Fruit fly (Drosophila melanogaster) whole organism, adult: ENCODE data around the gene CG13082.

Experiments
- CG11617 ChIP-seq: fragments of 200-800 bp; sonication (Bioruptor generic); optimal IDR thresholded peaks from 2 replicates; lab custom pipeline; 2017; ENCODE audit warnings: mild to moderate bottlenecking, missing biosample characterization, missing genetic modification reagents, missing genetic modification characterization
- CG12768 ChIP-seq: fragments of 200-800 bp; sonication (Bioruptor generic); optimal IDR thresholded peaks from 2 replicates; lab custom pipeline; 2017; ENCODE audit warnings: missing biosample characterization, missing genetic modification characterization, mild to moderate bottlenecking, moderate library complexity, missing genetic modification reagents
- CG14711 ChIP-seq: fragments of 200-800 bp; sonication (Bioruptor generic); optimal IDR thresholded peaks from 2 replicates; lab custom pipeline; 2018; ENCODE audit warnings: missing biosample characterization, mild to moderate bottlenecking, missing genetic modification characterization, moderate library complexity
- CG1620 ChIP-seq: fragments of 200-800 bp; sonication (Bioruptor generic); optimal IDR thresholded peaks from 2 replicates; lab custom pipeline; 2016; ENCODE audit warnings: missing biosample characterization, missing genetic modification characterization
- CG33017 ChIP-seq: fragments of 200-800 bp; sonication (Bioruptor generic); optimal IDR thresholded peaks from 2 replicates; lab custom pipeline; 2018; ENCODE audit warnings: missing biosample characterization, mild to moderate bottlenecking, missing genetic modification characterization, moderate library complexity
- CG5204 ChIP-seq: fragments of 200-800 bp; sonication (Bioruptor generic); optimal IDR thresholded peaks from 2 replicates; lab custom pipeline; 2016; ENCODE audit warnings: missing biosample characterization, missing genetic modification characterization
- CG7045 ChIP-seq: fragments of 200-800 bp; sonication (Bioruptor generic); optimal IDR thresholded peaks from 2 replicates; lab custom pipeline; 2017; ENCODE audit warnings: missing biosample characterization, mild to moderate bottlenecking, missing genetic modification characterization
- CG7101 ChIP-seq: fragments of 200-800 bp; sonication (Bioruptor generic); optimal IDR thresholded peaks from 2 replicates; lab custom pipeline; 2018; ENCODE audit warnings: missing biosample characterization, mild to moderate bottlenecking, missing genetic modification characterization, moderate library complexity
- Clk ChIP-seq: fragments of 200-800 bp; sonication (Bioruptor generic); optimal IDR thresholded peaks from 2 replicates; lab custom pipeline; 2017; ENCODE audit warnings: missing biosample characterization, missing genetic modification characterization
- Crg-1 ChIP-seq: fragments of 200-800 bp; sonication (Bioruptor generic); optimal IDR thresholded peaks from 2 replicates; lab custom pipeline; 2016; ENCODE audit warnings: missing biosample characterization, missing genetic modification characterization
- Hr96 ChIP-seq: fragments of 200-800 bp; sonication (Bioruptor generic); optimal IDR thresholded peaks from 2 replicates; lab custom pipeline; 2016; ENCODE audit warnings: missing biosample characterization, missing genetic modification characterization
- Mnt ChIP-seq: fragments of 200-800 bp; sonication (Bioruptor generic); optimal IDR thresholded peaks from 2 replicates; lab custom pipeline; 2016; ENCODE audit warnings: missing biosample characterization, mild to moderate bottlenecking, missing genetic modification characterization
- bab1 ChIP-seq: fragments of 200-800 bp; sonication (Bioruptor generic); optimal IDR thresholded peaks from 3 replicates; lab custom pipeline; 2019; ENCODE audit warnings: missing biosample characterization, mild to moderate bottlenecking, missing genetic modification characterization, moderate library complexity
- cic ChIP-seq: fragments of 200-800 bp; sonication (Bioruptor generic); optimal IDR thresholded peaks from 2 replicates; lab custom pipeline; 2017; ENCODE audit warnings: missing biosample characterization, mild to moderate bottlenecking, missing genetic modification characterization, moderate library complexity
- cnc ChIP-seq, 2 experiments: fragments of >200 bp; optimal IDR thresholded peaks; 2 replicates each; lab custom pipeline; 2017
- kay ChIP-seq: fragments of 200-800 bp; sonication (Bioruptor generic); peaks from one replicate; lab custom pipeline; 2016; ENCODE audit warnings: missing biosample characterization, missing genetic modification characterization, borderline replicate concordance
- ovo ChIP-seq: fragments of 200-800 bp; sonication (Bioruptor generic); optimal IDR thresholded peaks from 2 replicates; lab custom pipeline; 2016; ENCODE audit warnings: missing biosample characterization, missing genetic modification characterization
- pad ChIP-seq: fragments of 200-800 bp; sonication (Bioruptor generic); optimal IDR thresholded peaks from 3 replicates; lab custom pipeline; 2017; ENCODE audit warnings: missing biosample characterization, missing genetic modification characterization, mild to moderate bottlenecking, moderate library complexity, missing genetic modification reagents
- tj ChIP-seq: fragments of 200-800 bp; sonication (Bioruptor generic); optimal IDR thresholded peaks from 3 replicates; lab custom pipeline; 2017; ENCODE audit warnings: missing biosample characterization, mild to moderate bottlenecking, missing genetic modification characterization, moderate library complexity
- toe ChIP-seq: fragments of 200-800 bp; sonication (Bioruptor generic); optimal IDR thresholded peaks from 2 replicates; lab custom pipeline; 2016; ENCODE audit warnings: missing biosample characterization, missing genetic modification characterization

CG13082 gene

dm6 chr2L:19519611-19520010 is 18.6 kb upstream of the CG13082 start:
- TF ChIP-seq CG7101 (tag; lab: Kevin White, UChicago) (no peak), CG12768 (GFP tag; lab: Kevin White, UChicago) (peak; percentile 4), Crg-1 (no peak), Clk (GFP tag; lab: Kevin White, UChicago) (no peak), Mnt (GFP tag; lab: Kevin White, UChicago) (no peak)

dm6 chr2L:19526316-19526715 is 11.9 kb upstream of the CG13082 start, which contains the start of the genes Dpm1 and CG10137:
TSS of gene Dpm1 (minus strand) at chr2L:19526368.
TSS of gene CG10137 (plus strand) at chr2L:19526686.
- TF ChIP-seq CG11617 (GFP tag; lab: Kevin White, UChicago) = no peak
- peak; percentile 12 for TF ChIP-seq Mnt (GFP tag; lab: Kevin White, UChicago)
- TF ChIP-seq CG33017 (tag; lab: Kevin White, UChicago) = no peak
- peak; percentile 26 for TF ChIP-seq CG7101 (tag; lab: Kevin White, UChicago)
- TF ChIP-seq cic (GFP tag; lab: Kevin White, UChicago) = no peak
- TF ChIP-seq pad (GFP tag; lab: Kevin White, UChicago) = peak; percentile 19
- peak; percentile 30 for TF ChIP-seq CG1620 (GFP tag; lab: Kevin White, UChicago)
- peak; percentile 60 for TF ChIP-seq bab1 (GFP tag; lab: Kevin White, UChicago)

- TF ChIP-seq CG1620 (GFP tag; lab: Kevin White, UChicago) (no peak), CG5204 (GFP tag; lab: Kevin White, UChicago) (no peak), pad (GFP tag; lab: Kevin White, UChicago) (no peak), kay (no peak), Clk (GFP tag; lab: Kevin White, UChicago) (no peak), CG14711 (tag; lab: Kevin White, UChicago) (no peak), toe (GFP tag; lab: Kevin White, UChicago) (no peak), cic (GFP tag; lab: Kevin White, UChicago) (no peak), ovo (GFP tag; lab: Kevin White, UChicago) (no peak), tj (GFP tag; lab: Kevin White, UChicago) (no peak), CG7101 (tag; lab: Kevin White, UChicago) (no peak), cnc (optimal IDR thresholded peaks at IDR 0.05; lab: Kevin White, UChicago) (no peak), CG33017 (tag; lab: Kevin White, UChicago) (no peak), Hr96 (GFP tag; lab: Kevin White, UChicago) (no peak), Mnt (GFP tag; lab: Kevin White, UChicago) (no peak), CG7045 (GFP tag; lab: Kevin White, UChicago) (no peak)
Observed at dm6 chr2L:19526844-19527243, 11.4 kb upstream of the CG13082 start.

dm6 chr2L:19528308-19528707 is 9.9 kb upstream of the CG13082 start:
- TF ChIP-seq CG5204 (GFP tag; lab: Kevin White, UChicago) (peak; percentile 98), CG1620 (GFP tag; lab: Kevin White, UChicago) (peak; percentile 96), tj (GFP tag; lab: Kevin White, UChicago) (peak; percentile 86), CG7045 (GFP tag; lab: Kevin White, UChicago) (peak; percentile 99), Mnt (GFP tag; lab: Kevin White, UChicago) (peak; percentile 92), CG33017 (tag; lab: Kevin White, UChicago) (peak; percentile 100), Hr96 (GFP tag; lab: Kevin White, UChicago) (peak; percentile 98), CG7101 (tag; lab: Kevin White, UChicago) (peak; percentile 99), CG11617 (GFP tag; lab: Kevin White, UChicago) (peak; percentile 99), Clk (GFP tag; lab: Kevin White, UChicago) (peak; percentile 97), toe (GFP tag; lab: Kevin White, UChicago) (peak; percentile 96), kay (peak; percentile 99), CG12768 (GFP tag; lab: Kevin White, UChicago) (peak; percentile 99), CG14711 (tag; lab: Kevin White, UChicago) (peak; percentile 98), cnc (optimal IDR thresholded peaks at IDR 0.05; lab: Kevin White, UChicago) (no peak), ovo (GFP tag; lab: Kevin White, UChicago) (peak; percentile 60), Crg-1 (peak; percentile 95), cic (GFP tag; lab: Kevin White, UChicago) (peak; percentile 97), bab1 (GFP tag; lab: Kevin White, UChicago) (peak; percentile 99), pad (GFP tag; lab: Kevin White, UChicago) (peak; percentile 95)

- TF ChIP-seq CG7101 (tag; lab: Kevin White, UChicago) (peak; percentile 26), CG5204 (GFP tag; lab: Kevin White, UChicago) (no peak), pad (GFP tag; lab: Kevin White, UChicago) (peak; percentile 10), kay (no peak), Clk (GFP tag; lab: Kevin White, UChicago) (no peak), bab1 (GFP tag; lab: Kevin White, UChicago) (peak; percentile 2), CG1620 (GFP tag; lab: Kevin White, UChicago) (peak; percentile 6), CG14711 (tag; lab: Kevin White, UChicago) (peak; percentile 16), CG11617 (GFP tag; lab: Kevin White, UChicago) (no peak), ovo (GFP tag; lab: Kevin White, UChicago) (peak; percentile 93), Mnt (GFP tag; lab: Kevin White, UChicago) (peak; percentile 29), toe (GFP tag; lab: Kevin White, UChicago) (no peak), cic (GFP tag; lab: Kevin White, UChicago) (peak; percentile 25), Crg-1 (peak; percentile 44), Hr96 (GFP tag; lab: Kevin White, UChicago) (no peak)
Observed at dm6 chr2L:19530092-19530491, 8.1 kb upstream of the CG13082 start, which contains the start of gene CG10165. TSS of gene CG10165 (minus strand) at chr2L:19530305.
